Worm (Caenorhabditis elegans): Measurements from ENCODE around the gene srw-129.

Gene srw-129

DNA sequence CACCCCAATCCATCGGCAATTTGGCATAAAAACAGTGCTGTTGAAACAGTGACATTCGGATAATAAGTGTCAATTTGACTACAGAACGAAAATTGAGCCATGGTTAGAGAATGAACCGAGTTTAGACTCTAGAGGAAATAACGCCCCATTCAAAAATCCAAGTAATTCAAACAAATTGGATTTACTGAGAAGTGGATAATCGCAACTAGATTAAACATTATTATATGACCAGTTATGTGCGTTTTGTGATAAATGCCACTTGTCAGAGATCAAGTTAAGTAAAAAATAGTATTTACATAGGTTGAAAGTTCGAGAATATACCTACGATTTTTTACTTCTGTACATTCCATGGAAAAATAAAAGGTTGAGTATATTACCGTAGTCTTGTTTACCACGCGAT lies 13.6 kb downstream of the srw-129 start, which contains the start of gene srw-139:
TSS of gene srw-139 (minus strand) at position 101 of the 400 bp plus-strand sequence.
- TF ChIP-seq F16B12.6 (tag; optimal IDR thresholded peaks at IDR 0.05): no peak
- no peak for TF ChIP-seq aha-1 (tag; optimal IDR thresholded peaks at IDR 0.05)
- TF ChIP-seq fos-1 (tag; optimal IDR thresholded peaks at IDR 0.05): no peak
- no peak for TF ChIP-seq zag-1 (tag; optimal IDR thresholded peaks at IDR 0.05)
- no peak for TF ChIP-seq C04F5.9 (tag; optimal IDR thresholded peaks at IDR 0.05)
- TF ChIP-seq unc-98 (GFP tag; IDR thresholded peaks at IDR 0.05): no peak
- no peak for TF ChIP-seq dsc-1 (tag; optimal IDR thresholded peaks at IDR 0.05)
- no peak for TF ChIP-seq blmp-1 (tag; optimal IDR thresholded peaks at IDR 0.05)
- TF ChIP-seq irx-1 (tag; optimal IDR thresholded peaks at IDR 0.05): no peak
- TF ChIP-seq lin-39 (tag; optimal IDR thresholded peaks at IDR 0.05): no peak
- no peak for TF ChIP-seq mdl-1 (tag; optimal IDR thresholded peaks at IDR 0.05)
- no peak for TF ChIP-seq ceh-88 (GFP tag; IDR thresholded peaks at IDR 0.05)

ce11 chrV:2987407-2987806 lies 15.7 kb downstream of the srw-129 start, which contains the start of gene srh-85:
Gene srh-85, minus strand, starts transcription at chrV:2987507.
- TF ChIP-seq elt-3 (tag; optimal IDR thresholded peaks at IDR 0.05) (no peak), efl-1 (optimal IDR thresholded peaks at IDR 0.05) (no peak), efl-1 (GFP tag; optimal IDR thresholded peaks at IDR 0.05 in 1 of 2) (peak in 1 of 2 experiments; percentile 62)

DNA sequence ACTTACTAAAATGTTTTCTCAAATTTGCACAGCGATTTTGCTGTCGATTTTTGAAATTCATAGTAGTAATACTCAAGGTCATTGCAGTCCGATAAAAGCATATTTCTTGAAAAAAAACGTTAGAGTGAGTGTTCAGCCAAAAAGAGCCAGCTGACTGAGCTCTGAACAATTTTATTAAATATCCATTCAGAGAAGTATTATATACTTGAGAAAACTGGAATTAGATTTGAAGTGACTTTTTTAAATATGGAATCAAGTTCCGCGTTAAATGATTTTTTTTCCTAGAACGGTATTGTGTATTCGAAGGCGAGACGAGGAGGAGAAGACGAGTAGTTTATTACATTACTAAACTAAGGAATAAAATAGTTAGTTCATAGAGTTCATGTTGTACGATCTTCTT lies 19.7 kb downstream of the srw-129 start, which contains the start of gene srw-121:
TSS of gene srw-121 (minus strand) at position 101 of the 400 bp plus-strand sequence.
- TF ChIP-seq ceh-88 (GFP tag; IDR thresholded peaks at IDR 0.05): no peak
- TF ChIP-seq nhr-77 (tag; optimal IDR thresholded peaks at IDR 0.05): no peak
- no peak for TF ChIP-seq efl-1 (optimal IDR thresholded peaks at IDR 0.05)
- no peak for TF ChIP-seq efl-1 (GFP tag; optimal IDR thresholded peaks at IDR 0.05 in 1 of 2)
- no peak for TF ChIP-seq nhr-47 (tag; optimal IDR thresholded peaks at IDR 0.05)
- TF ChIP-seq ztf-11 (tag; optimal IDR thresholded peaks at IDR 0.05): no peak
- TF ChIP-seq F16B12.6 (tag; optimal IDR thresholded peaks at IDR 0.05): no peak
- TF ChIP-seq tbx-2 (tag; optimal IDR thresholded peaks at IDR 0.05): no peak
- TF ChIP-seq pax-3 (tag; optimal IDR thresholded peaks at IDR 0.05): no peak
- TF ChIP-seq mep-1 (tag; optimal IDR thresholded peaks at IDR 0.05): no peak
- TF ChIP-seq nhr-11 (tag; optimal IDR thresholded peaks at IDR 0.05): no peak
- TF ChIP-seq sptf-1 (tag; optimal IDR thresholded peaks at IDR 0.05): no peak
- TF ChIP-seq hpl-2 (GFP tag; optimal IDR thresholded peaks at IDR 0.05): no peak
- TF ChIP-seq pag-3 (tag; optimal IDR thresholded peaks at IDR 0.05; ENCODE audit: borderline replicate concordance, insufficient read depth): no peak
- TF ChIP-seq fkh-8 (tag; optimal IDR thresholded peaks at IDR 0.05): no peak

DNA sequence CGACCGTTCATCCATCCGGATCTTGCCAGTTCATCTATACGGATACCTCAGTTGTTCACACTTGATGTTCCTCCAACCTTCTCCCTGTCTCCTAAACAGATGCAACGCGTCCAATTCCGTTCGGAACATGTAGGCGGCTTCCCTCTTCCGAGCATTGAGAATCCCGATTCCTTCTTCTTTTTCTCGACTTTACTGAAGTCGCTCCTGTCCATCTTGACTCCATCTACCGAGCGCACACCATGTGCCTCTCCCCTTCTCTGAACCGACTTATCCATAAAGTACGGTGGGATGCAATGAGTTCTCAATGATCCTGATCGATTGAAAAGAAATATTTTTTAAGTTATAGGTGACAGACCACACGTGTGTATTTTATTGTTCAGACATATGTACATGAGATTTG lies 20.3 kb downstream of the srw-129 start:
- TF ChIP-seq ztf-4 (tag; optimal IDR thresholded peaks at IDR 0.05): no peak
- no peak for TF ChIP-seq nhr-77 (tag; optimal IDR thresholded peaks at IDR 0.05)
- no peak for TF ChIP-seq ceh-63 (GFP tag; optimal IDR thresholded peaks at IDR 0.05)

ce11 chrV:2993816-2994215 lies 22.1 kb downstream of the srw-129 start, which contains the start of gene srw-115:
Gene srw-115, minus strand, starts transcription at chrV:2993916.
- TF ChIP-seq efl-1 (optimal IDR thresholded peaks at IDR 0.05) (no peak), efl-1 (GFP tag; optimal IDR thresholded peaks at IDR 0.05 in 1 of 2) (no peak), pag-3 (tag; optimal IDR thresholded peaks at IDR 0.05; ENCODE audit: borderline replicate concordance, insufficient read depth) (no peak), nhr-237 (tag; optimal IDR thresholded peaks at IDR 0.05) (no peak), mdl-1 (tag; optimal IDR thresholded peaks at IDR 0.05) (no peak), fos-1 (tag; optimal IDR thresholded peaks at IDR 0.05) (no peak), mef-2 (tag; optimal IDR thresholded peaks at IDR 0.05) (no peak), elt-3 (tag; optimal IDR thresholded peaks at IDR 0.05) (no peak), nhr-28 (tag; optimal IDR thresholded peaks at IDR 0.05) (no peak), nhr-84 (tag; optimal IDR thresholded peaks at IDR 0.05) (no peak), alr-1 (tag; optimal IDR thresholded peaks at IDR 0.05; ENCODE audit: borderline replicate concordance) (no peak), lir-3 (tag; optimal IDR thresholded peaks at IDR 0.05; ENCODE audit: poor library complexity) (no peak), nhr-12 (tag; optimal IDR thresholded peaks at IDR 0.05) (no peak), lin-35 (GFP tag; optimal IDR thresholded peaks at IDR 0.05) (no peak), isw-1 (GFP tag; IDR thresholded peaks at IDR 0.05) (no peak)
